Fruit fly (Drosophila melanogaster) S2 (cell line): ENCODE measurements around the gene Srg3.

ENCODE experiments used
- CG8478 ChIP-seq: fragments of >200 bp; optimal IDR thresholded peaks from 2 replicates; lab custom pipeline; 2018
- CTCF ChIP-seq, 2 experiments: fragments of >200 bp; optimal IDR thresholded peaks; 2 replicates each; lab custom pipeline; 2018

DNA sequence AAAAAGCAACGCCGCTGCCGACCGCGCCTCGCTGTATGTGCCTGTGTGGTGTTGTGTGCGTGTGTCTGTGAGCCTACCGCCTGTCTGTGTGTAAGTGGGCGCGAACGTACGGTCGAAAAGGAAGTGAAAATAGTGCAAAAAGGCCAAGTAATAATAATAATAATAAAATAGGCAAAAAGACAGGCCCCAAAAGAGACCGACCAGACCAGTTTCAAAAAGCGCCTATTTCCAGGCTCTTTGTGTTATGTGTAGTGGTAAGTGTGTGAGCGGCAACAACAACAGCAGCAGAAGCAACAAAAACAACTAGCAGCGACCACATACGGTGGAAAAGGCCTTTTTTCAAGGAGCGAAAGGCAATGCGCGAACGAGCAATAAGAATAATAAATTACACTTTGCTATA is 19.8 kb downstream of the Srg3 start:
- TF ChIP-seq CG8478 (lab: Kevin White, UChicago) (no peak), CTCF (optimal IDR thresholded peaks at IDR 0.05; lab: Kevin White, UChicago) (no peak)
